Fruit fly (Drosophila melanogaster): ENCODE measurements around the gene GATAe.

The GATAe gene

dm6 chr3R:15974235-15974634 is 34.7 kb upstream of the GATAe start (continued):
- TF ChIP-seq Hr39 (optimal IDR thresholded peaks at IDR 0.05) (no peak), CG13296 (GFP tag; optimal IDR thresholded peaks at IDR 0.05) (peak; percentile 80), CG17568 (GFP tag; optimal IDR thresholded peaks at IDR 0.05) (peak; percentile 65), fru (optimal IDR thresholded peaks at IDR 0.05) (no peak), inv (GFP tag; IDR thresholded peaks at IDR 0.05; ENCODE audit: partially characterized antibody) (no peak), exex (tag; optimal IDR thresholded peaks at IDR 0.05) (peak; percentile 15), CG15479 (GFP tag; optimal IDR thresholded peaks at IDR 0.05) (no peak), CG34422 (GFP tag; IDR thresholded peaks at IDR 0.05) (no peak), repo (GFP tag; optimal IDR thresholded peaks at IDR 0.05) (peak; percentile 82), tna (GFP tag; IDR thresholded peaks at IDR 0.05; ENCODE audit: partially characterized antibody) (no peak), lmd (GFP tag; IDR thresholded peaks at IDR 0.05) (no peak), pfk (GFP tag; optimal IDR thresholded peaks at IDR 0.05) (no peak), ken (GFP tag; IDR thresholded peaks at IDR 0.05) (no peak), Hr3 (GFP tag; optimal IDR thresholded peaks at IDR 0.05) (peak; percentile 82), croc (GFP tag; conservative IDR thresholded peaks at IDR 0.05) (peak; percentile 53; the same call in 1 of the 3 replicates), schlank (tag; optimal IDR thresholded peaks at IDR 0.05) (peak; percentile 45), CG9727 (GFP tag; optimal IDR thresholded peaks at IDR 0.05) (peak; percentile 74), Abd-B (GFP tag; optimal IDR thresholded peaks at IDR 0.05) (peak; percentile 76), br (optimal IDR thresholded peaks at IDR 0.05) (no peak), CG11696 (GFP tag; IDR thresholded peaks at IDR 0.05) (no peak), caup (GFP tag; optimal IDR thresholded peaks at IDR 0.05; ENCODE audit: severe bottlenecking) (peak; percentile 67), fd64A (GFP tag; optimal IDR thresholded peaks at IDR 0.05) (peak; percentile 71), luna (GFP tag; optimal IDR thresholded peaks at IDR 0.05) (peak; percentile 68), dimm (GFP tag; IDR thresholded peaks at IDR 0.05) (no peak), amos (GFP tag; IDR thresholded peaks at IDR 0.05; ENCODE audit: partially characterized antibody) (no peak), CG31365 (tag; optimal IDR thresholded peaks at IDR 0.05) (peak; percentile 56), C15 (GFP tag; IDR thresholded peaks at IDR 0.05) (no peak), gcm2 (GFP tag; optimal IDR thresholded peaks at IDR 0.05) (peak; percentile 52), Six4 (GFP tag; optimal IDR thresholded peaks at IDR 0.05) (peak; percentile 64), CG34224 (GFP tag; IDR thresholded peaks at IDR 0.05; ENCODE audit: partially characterized antibody) (no peak), CG4404 (GFP tag; IDR thresholded peaks at IDR 0.05) (no peak), Fer1 (GFP tag; optimal IDR thresholded peaks at IDR 0.05) (peak; percentile 84), nom (GFP tag; optimal IDR thresholded peaks at IDR 0.05) (no peak), CG6689 (GFP tag; IDR thresholded peaks at IDR 0.05) (no peak), dm (GFP tag; optimal IDR thresholded peaks at IDR 0.05) (peak; percentile 21), Dad (GFP tag; optimal IDR thresholded peaks at IDR 0.05) (peak; percentile 80), CG7556 (GFP tag; optimal IDR thresholded peaks at IDR 0.05) (peak; percentile 84), her (GFP tag; optimal IDR thresholded peaks at IDR 0.05) (peak; percentile 76), Rfx (GFP tag; IDR thresholded peaks at IDR 0.05) (no peak), nerfin-2 (GFP tag; IDR thresholded peaks at IDR 0.05; ENCODE audit: partially characterized antibody) (no peak), Hand (GFP tag; optimal IDR thresholded peaks at IDR 0.05) (peak; percentile 51), PHDP (tag; optimal IDR thresholded peaks at IDR 0.05) (peak; percentile 84), pan (optimal IDR thresholded peaks at IDR 0.05) (no peak), pan (GFP tag; optimal IDR thresholded peaks at IDR 0.05 in 1 of 2, IDR thresholded peaks at IDR 0.05 in 1 of 2) (no peak), Lim3 (GFP tag; IDR thresholded peaks at IDR 0.05) (no peak), CG17359 (tag; optimal IDR thresholded peaks at IDR 0.05) (peak; percentile 89), CG15601 (tag; optimal IDR thresholded peaks at IDR 0.05) (peak; percentile 63), CG14965 (GFP tag; optimal IDR thresholded peaks at IDR 0.05; ENCODE audit: borderline replicate concordance) (peak; percentile 11), CG32532 (GFP tag; IDR thresholded peaks at IDR 0.05) (no peak), CG10979 (tag; optimal IDR thresholded peaks at IDR 0.05) (peak; percentile 82), Meics (GFP tag; optimal IDR thresholded peaks at IDR 0.05) (peak; percentile 82), CG10959 (GFP tag; IDR thresholded peaks at IDR 0.05) (no peak)

All from whole organism, embryonic.